Worm (Caenorhabditis elegans) whole organism, L3 larva: ENCODE data around the gene R07E5.7.
A peak's percentile ranks its signal among the peaks of the same experiment; 100 is the strongest.

Experiments
- ZK546.5 ChIP-seq: sonication (generic microtip); optimal IDR thresholded peaks from 2 replicates; lab custom pipeline; 2017; ENCODE audit warnings: missing biosample characterization, missing genetic modification characterization
- egl-27 ChIP-seq: sonication (generic microtip); optimal IDR thresholded peaks from 4 replicates; lab custom pipeline; 2017; ENCODE audit warnings: missing biosample characterization, missing genetic modification reagents, missing genetic modification characterization
- nhr-25 ChIP-seq: sonication (generic microtip); optimal IDR thresholded peaks from 2 replicates; lab custom pipeline; 2017; ENCODE audit warnings: missing biosample characterization, missing genetic modification characterization
- nhr-77 ChIP-seq: fragments of 150-350 bp; optimal IDR thresholded peaks from 2 replicates; lab custom pipeline; 2014; ENCODE audit warnings: missing biosample characterization, missing genetic modification characterization
- sea-2 ChIP-seq: fragments of 150-350 bp; sonication (generic microtip); optimal IDR thresholded peaks from 4 replicates; lab custom pipeline; 2014; ENCODE audit warnings: missing biosample characterization, missing genetic modification reagents, missing genetic modification characterization
- unc-62 ChIP-seq: fragments of 150-350 bp; sonication (generic microtip); optimal IDR thresholded peaks from 4 replicates; lab custom pipeline; 2014; ENCODE audit warnings: missing biosample characterization, missing genetic modification reagents, missing genetic modification characterization
- ztf-4 ChIP-seq: fragments of 150-350 bp; optimal IDR thresholded peaks from 2 replicates; lab custom pipeline; 2014; ENCODE audit warnings: missing biosample characterization, missing genetic modification characterization

ce11 chrIII:4404339-4404836, 14.6 kb downstream of the R07E5.7 start, which contains the start of the genes R07E5.17 and snfc-5:
- no peak for TF ChIP-seq unc-62
- no peak for TF ChIP-seq egl-27 (tag; lab: Kevin White, UChicago)
- TF ChIP-seq ztf-4 (tag; lab: Kevin White, UChicago), result no peak
- TF ChIP-seq nhr-77, result no peak
- no peak for TF ChIP-seq ZK546.5 (tag; lab: Kevin White, UChicago)
- no peak for TF ChIP-seq sea-2 (GFP tag; lab: Kevin White, UChicago)
- TF ChIP-seq nhr-25, result peak; percentile 9
